Fruit fly (Drosophila melanogaster): Measurements from ENCODE around the gene Naa60.
A peak's percentile ranks its signal among the peaks of the same experiment; 100 is the strongest.

Gene Naa60

DNA sequence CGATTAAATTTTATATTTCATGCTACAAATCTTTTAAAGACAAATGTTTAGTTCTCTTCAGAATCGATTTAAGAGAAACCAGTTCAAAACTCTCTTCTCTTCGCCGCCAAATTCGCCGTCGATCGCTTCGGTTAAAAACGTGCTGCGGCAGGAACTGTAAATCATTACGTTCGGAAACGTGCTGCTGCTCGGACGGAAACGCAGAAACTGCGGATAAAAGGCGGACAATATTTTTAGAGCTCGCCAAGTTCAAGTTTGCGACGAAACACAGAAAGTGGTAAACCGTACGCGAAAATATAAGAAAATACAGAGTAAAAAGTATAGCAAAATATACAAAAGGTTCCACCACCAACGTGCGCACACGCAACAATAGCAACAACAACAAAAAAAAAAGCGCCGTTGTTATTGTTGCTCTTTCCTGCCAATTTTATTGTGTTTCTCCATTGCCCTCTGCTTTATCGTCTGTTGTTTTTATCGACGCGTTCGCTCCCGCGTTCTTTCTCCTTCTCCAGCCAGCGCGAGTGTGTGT, 36.8 kb downstream of the Naa60 start, which contains the start of gene Ae2 (continued):
- TF ChIP-seq phol (tag; optimal IDR thresholded peaks at IDR 0.05) = no peak
- TF ChIP-seq HLH4C (GFP tag; IDR thresholded peaks at IDR 0.05; ENCODE audit: partially characterized antibody) = no peak
- TF ChIP-seq Dbx (GFP tag; IDR thresholded peaks at IDR 0.05) = 0 out of 3 replicates have a peak, but pooled peaks have one; percentile 14
- TF ChIP-seq CG2712 (tag; optimal IDR thresholded peaks at IDR 0.05) = peak; percentile 10
- TF ChIP-seq Optix (GFP tag; IDR thresholded peaks at IDR 0.05) = no peak
- peak in 1 of 2 experiments; percentile 55 for TF ChIP-seq Pdp1 (GFP tag; optimal IDR thresholded peaks at IDR 0.05)
- no peak for TF ChIP-seq CG10462 (GFP tag; optimal IDR thresholded peaks at IDR 0.05)
- no peak; the same call in 1 of the 2 replicates for TF ChIP-seq Scr (GFP tag; IDR thresholded peaks at IDR 0.05; ENCODE audit: partially characterized antibody)
- TF ChIP-seq chif (GFP tag; optimal IDR thresholded peaks at IDR 0.05) = no peak
- TF ChIP-seq cwo (GFP tag; optimal IDR thresholded peaks at IDR 0.05) = peak; percentile 99
- peak; percentile 51; the same call in 1 of the 2 replicates for TF ChIP-seq rib (GFP tag; IDR thresholded peaks at IDR 0.05)
- TF ChIP-seq inv (GFP tag; IDR thresholded peaks at IDR 0.05; ENCODE audit: partially characterized antibody) = peak; percentile 15; the same call in 1 of the 2 replicates
- peak; percentile 21; the same call in 1 of the 2 replicates for TF ChIP-seq Atf6 (GFP tag; IDR thresholded peaks at IDR 0.05)
- peak; percentile 12 for TF ChIP-seq CG13624 (GFP tag; optimal IDR thresholded peaks at IDR 0.05)
- TF ChIP-seq CG32532 (GFP tag; IDR thresholded peaks at IDR 0.05) = 0 out of 2 replicates have a peak, but pooled peaks have one; percentile 14
- TF ChIP-seq Xrp1 (GFP tag; IDR thresholded peaks at IDR 0.05) = no peak
- peak; percentile 36 for TF ChIP-seq abd-A (tag; optimal IDR thresholded peaks at IDR 0.05)
- no peak for TF ChIP-seq Asciz (GFP tag; optimal IDR thresholded peaks at IDR 0.05)
- peak; percentile 93 for TF ChIP-seq CG3163 (GFP tag; optimal IDR thresholded peaks at IDR 0.05)
- no peak for TF ChIP-seq Bdp1 (GFP tag; optimal IDR thresholded peaks at IDR 0.05)
- TF ChIP-seq sd (tag; optimal IDR thresholded peaks at IDR 0.05) = peak; percentile 5
- no peak for TF ChIP-seq tin (GFP tag; optimal IDR thresholded peaks at IDR 0.05)
- no peak for TF ChIP-seq her (GFP tag; optimal IDR thresholded peaks at IDR 0.05)
- TF ChIP-seq Sin3A (optimal IDR thresholded peaks at IDR 0.05) = no peak
- TF ChIP-seq ATbp (GFP tag; optimal IDR thresholded peaks at IDR 0.05) = no peak
- no peak for TF ChIP-seq Ets65A (GFP tag)
- no peak for TF ChIP-seq CG8281 (tag; optimal IDR thresholded peaks at IDR 0.05)
- TF ChIP-seq CG10543 (GFP tag; optimal IDR thresholded peaks at IDR 0.05) = peak; percentile 40
- TF ChIP-seq CG11504 (tag; optimal IDR thresholded peaks at IDR 0.05) = peak; percentile 37
- peak; percentile 3 for TF ChIP-seq dm (GFP tag; optimal IDR thresholded peaks at IDR 0.05)
- no peak for TF ChIP-seq CG8944 (GFP tag; optimal IDR thresholded peaks at IDR 0.05)
- TF ChIP-seq sob (GFP tag; IDR thresholded peaks at IDR 0.05) = peak; percentile 52; the same call in 1 of the 2 replicates
- peak; percentile 46; the same call in 1 of the 2 replicates for TF ChIP-seq CG13287 (GFP tag; IDR thresholded peaks at IDR 0.05; ENCODE audit: partially characterized antibody)
- TF ChIP-seq CG14667 (GFP tag; IDR thresholded peaks at IDR 0.05) = no peak
- TF ChIP-seq CG7745 (tag; optimal IDR thresholded peaks at IDR 0.05) = no peak
- peak; percentile 92 for TF ChIP-seq psq (GFP tag; optimal IDR thresholded peaks at IDR 0.05)
- TF ChIP-seq Hr51 (GFP tag; optimal IDR thresholded peaks at IDR 0.05) = no peak
- TF ChIP-seq cg (GFP tag; optimal IDR thresholded peaks at IDR 0.05) = peak; percentile 59
- peak; percentile 10; the same call in 1 of the 2 replicates for TF ChIP-seq CG4360 (GFP tag; IDR thresholded peaks at IDR 0.05)
- TF ChIP-seq Adf1 (GFP tag; IDR thresholded peaks at IDR 0.05) = peak; percentile 20; the same call in 1 of the 2 replicates
- peak; percentile 84 for TF ChIP-seq Deaf1 (tag; optimal IDR thresholded peaks at IDR 0.05)
- 0 out of 2 replicates have a peak, but pooled peaks have one; percentile 5 for TF ChIP-seq CG43689 (GFP tag; IDR thresholded peaks at IDR 0.05)
- peak; percentile 84 for TF ChIP-seq Jarid2 (GFP tag; optimal IDR thresholded peaks at IDR 0.05)
- no peak for TF ChIP-seq CG14710 (tag; optimal IDR thresholded peaks at IDR 0.05)
- peak; percentile 1 for TF ChIP-seq pho (GFP tag; optimal IDR thresholded peaks at IDR 0.05)
- TF ChIP-seq slbo (GFP tag; IDR thresholded peaks at IDR 0.05) = peak; percentile 22; the same call in 1 of the 2 replicates
- peak; percentile 72 for TF ChIP-seq CG9437 (GFP tag; optimal IDR thresholded peaks at IDR 0.05)
- no peak for TF ChIP-seq pnt (GFP tag; optimal IDR thresholded peaks at IDR 0.05)
